Worm (Caenorhabditis elegans) whole organism, dauer: ENCODE data around the gene C06E1.11.

ENCODE experiments used
- unc-62 ChIP-seq: sonication (generic microtip); optimal IDR thresholded peaks from 2 replicates; lab custom pipeline; 2017; ENCODE audit warnings: missing biosample characterization, missing genetic modification reagents, missing genetic modification characterization

Gene C06E1.11

ce11 chrIII:8639188-8639795, 22.8 kb upstream of the C06E1.11 start, which contains the start of gene fip-1:
fip-1 (plus strand) TSS chrIII:8639745.
- TF ChIP-seq unc-62 (GFP tag; lab: Kevin White, UChicago) = no peak

ce11 chrIII:8636803-8637202, 20.3 kb upstream of the C06E1.11 start:
- no peak for TF ChIP-seq unc-62 (GFP tag; lab: Kevin White, UChicago)

- no peak for TF ChIP-seq unc-62 (GFP tag; lab: Kevin White, UChicago)
Measured at ce11 chrIII:8630833-8631232, 14.3 kb upstream of the C06E1.11 start, which contains the start of gene dnj-10. dnj-10 (plus strand) TSS chrIII:8631165.

ce11 chrIII:8628405-8628982, 12.0 kb upstream of the C06E1.11 start, which contains the start of the genes polk-1 and gpr-1:
polk-1 (minus strand) TSS chrIII:8628590.
gpr-1 (plus strand) TSS chrIII:8628932.
- TF ChIP-seq unc-62 (GFP tag; lab: Kevin White, UChicago) = no peak

ce11 chrIII:8625125-8625524, 8.6 kb upstream of the C06E1.11 start:
- no peak for TF ChIP-seq unc-62 (GFP tag; lab: Kevin White, UChicago)

ce11 chrIII:8622435-8622834, 5.9 kb upstream of the C06E1.11 start, which contains the start of gene ceh-16:
ceh-16 (plus strand) TSS chrIII:8622735.
- TF ChIP-seq unc-62 (GFP tag; lab: Kevin White, UChicago) = no peak

ce11 chrIII:8621982-8622381, 5.5 kb upstream of the C06E1.11 start:
- no peak for TF ChIP-seq unc-62 (GFP tag; lab: Kevin White, UChicago)

- no peak for TF ChIP-seq unc-62 (GFP tag; lab: Kevin White, UChicago)
Measured at ce11 chrIII:8621002-8621401, 4.5 kb upstream of the C06E1.11 start.

ce11 chrIII:8620259-8620658, 3.8 kb upstream of the C06E1.11 start:
- no peak for TF ChIP-seq unc-62 (GFP tag; lab: Kevin White, UChicago)

- no peak for TF ChIP-seq unc-62 (GFP tag; lab: Kevin White, UChicago)
Measured at ce11 chrIII:8618412-8618960, 2.0 kb upstream of the C06E1.11 start, which contains the start of gene C13G5.2. C13G5.2 (minus strand) TSS chrIII:8618462.

ce11 chrIII:8614490-8614889, 2.0 kb downstream of the C06E1.11 start, which contains the start of gene rha-2:
rha-2 (minus strand) TSS chrIII:8614569.
- TF ChIP-seq unc-62 (GFP tag; lab: Kevin White, UChicago) = no peak

- TF ChIP-seq unc-62 (GFP tag; lab: Kevin White, UChicago) = no peak
Measured at ce11 chrIII:8613573-8613972, 2.9 kb downstream of the C06E1.11 start.

- no peak for TF ChIP-seq unc-62 (GFP tag; lab: Kevin White, UChicago)
Measured at ce11 chrIII:8611282-8611681, 5.2 kb downstream of the C06E1.11 start.

- no peak for TF ChIP-seq unc-62 (GFP tag; lab: Kevin White, UChicago)
Measured at ce11 chrIII:8609683-8610082, 6.8 kb downstream of the C06E1.11 start, which contains the start of gene C06E1.9. C06E1.9 (minus strand) TSS chrIII:8609783.

- no peak for TF ChIP-seq unc-62 (GFP tag; lab: Kevin White, UChicago)
Measured at ce11 chrIII:8605532-8605931, 11.0 kb downstream of the C06E1.11 start, which contains the start of gene C06E1.1. C06E1.1 (plus strand) TSS chrIII:8605832.

ce11 chrIII:8602148-8602547, 14.3 kb downstream of the C06E1.11 start:
- TF ChIP-seq unc-62 (GFP tag; lab: Kevin White, UChicago) = no peak
